Fruit fly (Drosophila melanogaster): ENCODE results near the gene CtsL3.

CtsL3 gene

DNA sequence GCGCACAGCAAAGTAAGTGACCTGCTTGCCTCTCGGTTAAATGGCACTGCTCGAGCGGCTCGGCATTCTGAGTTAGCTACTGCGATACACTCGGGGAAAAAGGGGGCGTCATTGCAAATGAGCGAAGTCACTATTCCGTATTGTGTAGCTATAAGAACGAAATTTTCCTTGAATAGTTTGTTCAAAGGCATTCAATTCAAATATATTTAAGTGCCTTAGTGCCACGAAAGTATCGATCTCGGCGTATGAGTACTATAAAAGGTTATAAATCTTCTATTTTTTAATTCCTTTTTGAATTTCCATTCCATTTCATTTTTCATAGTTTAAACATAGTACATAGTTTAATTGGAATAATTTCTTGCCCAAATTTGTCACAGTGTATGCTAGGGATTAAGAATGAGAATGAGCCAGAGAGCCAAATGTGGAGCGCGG lies 28.8 kb downstream of the CtsL3 start (continued):
- peak; percentile 17; the same call in 1 of the 2 replicates for TF ChIP-seq CG9215 (GFP tag; IDR thresholded peaks at IDR 0.05)
- peak; percentile 12 for TF ChIP-seq eyg (GFP tag; optimal IDR thresholded peaks at IDR 0.05)
- no peak for TF ChIP-seq ato (GFP tag; IDR thresholded peaks at IDR 0.05; ENCODE audit: partially characterized antibody)
- no peak for TF ChIP-seq bigmax (GFP tag; optimal IDR thresholded peaks at IDR 0.05)
- TF ChIP-seq chinmo (GFP tag; IDR thresholded peaks at IDR 0.05; ENCODE audit: partially characterized antibody), result no peak
- TF ChIP-seq tx (GFP tag; optimal IDR thresholded peaks at IDR 0.05), result peak; percentile 60
- no peak for TF ChIP-seq GATAe (GFP tag; conservative IDR thresholded peaks at IDR 0.05)
- no peak for TF ChIP-seq croc (GFP tag; conservative IDR thresholded peaks at IDR 0.05)
- peak; percentile 36 for TF ChIP-seq CG8388 (GFP tag; optimal IDR thresholded peaks at IDR 0.05)
- TF ChIP-seq crc (GFP tag; optimal IDR thresholded peaks at IDR 0.05), result peak; percentile 5
- no peak for TF ChIP-seq pum (GFP tag; optimal IDR thresholded peaks at IDR 0.05)
- no peak for TF ChIP-seq TFAM (GFP tag; optimal IDR thresholded peaks at IDR 0.05)
- no peak for TF ChIP-seq toy (GFP tag; IDR thresholded peaks at IDR 0.05)
- TF ChIP-seq seq (GFP tag; IDR thresholded peaks at IDR 0.05), result no peak
- TF ChIP-seq amos (GFP tag; IDR thresholded peaks at IDR 0.05; ENCODE audit: partially characterized antibody), result no peak
- no peak for TF ChIP-seq wek (GFP tag; optimal IDR thresholded peaks at IDR 0.05)
- no peak for TF ChIP-seq CG6175 (GFP tag; IDR thresholded peaks at IDR 0.05)
- peak; percentile 70 for TF ChIP-seq row (GFP tag; IDR thresholded peaks at IDR 0.05)
- no peak for TF ChIP-seq Rx (GFP tag; IDR thresholded peaks at IDR 0.05)
- TF ChIP-seq CG12155 (GFP tag; optimal IDR thresholded peaks at IDR 0.05), result peak; percentile 26
- peak; percentile 71 for TF ChIP-seq nmo (GFP tag; optimal IDR thresholded peaks at IDR 0.05)
- no peak for TF ChIP-seq Poxn (GFP tag; IDR thresholded peaks at IDR 0.05)
- no peak for TF ChIP-seq usp (GFP tag; optimal IDR thresholded peaks at IDR 0.05)
- TF ChIP-seq CG10267 (tag; optimal IDR thresholded peaks at IDR 0.05), result peak; percentile 43
- TF ChIP-seq kay (GFP tag; optimal IDR thresholded peaks at IDR 0.05), result no peak
- peak; percentile 21 for TF ChIP-seq D19B (GFP tag; optimal IDR thresholded peaks at IDR 0.05)
- TF ChIP-seq CG13296 (GFP tag; optimal IDR thresholded peaks at IDR 0.05), result peak; percentile 20
- TF ChIP-seq zfh1 (GFP tag; IDR thresholded peaks at IDR 0.05), result peak; percentile 51; the same call in 1 of the 3 replicates
- peak; percentile 67 for TF ChIP-seq CG31441 (GFP tag; IDR thresholded peaks at IDR 0.05)
- TF ChIP-seq Lpt (GFP tag; optimal IDR thresholded peaks at IDR 0.05), result no peak
- no peak for TF ChIP-seq CTCF (GFP tag; optimal IDR thresholded peaks at IDR 0.05)
- TF ChIP-seq CG16815 (GFP tag; optimal IDR thresholded peaks at IDR 0.05), result peak; percentile 36
- TF ChIP-seq Bdp1 (GFP tag; optimal IDR thresholded peaks at IDR 0.05), result peak; percentile 1
- peak; percentile 38 for TF ChIP-seq Hr3 (GFP tag; optimal IDR thresholded peaks at IDR 0.05)
- peak; percentile 49 for TF ChIP-seq CG17359 (tag; optimal IDR thresholded peaks at IDR 0.05)
- no peak for TF ChIP-seq CG31388 (GFP tag; optimal IDR thresholded peaks at IDR 0.05)
- no peak for TF ChIP-seq MESR4 (GFP tag; optimal IDR thresholded peaks at IDR 0.05)
- no peak for TF ChIP-seq pzg (GFP tag; optimal IDR thresholded peaks at IDR 0.05)
- TF ChIP-seq ERR (GFP tag; optimal IDR thresholded peaks at IDR 0.05), result no peak
- TF ChIP-seq Hr39 (optimal IDR thresholded peaks at IDR 0.05), result no peak
- TF ChIP-seq ham (GFP tag; IDR thresholded peaks at IDR 0.05), result no peak
- peak; percentile 51 for TF ChIP-seq CG12391 (tag; optimal IDR thresholded peaks at IDR 0.05)
- no peak for TF ChIP-seq kah (GFP tag; optimal IDR thresholded peaks at IDR 0.05)
- TF ChIP-seq CG4730 (GFP tag; IDR thresholded peaks at IDR 0.05), result no peak
- TF ChIP-seq HLH3B (GFP tag; IDR thresholded peaks at IDR 0.05), result no peak
- no peak for TF ChIP-seq Kr (GFP tag; optimal IDR thresholded peaks at IDR 0.05)
- no peak for TF ChIP-seq otp (GFP tag; IDR thresholded peaks at IDR 0.05)
- TF ChIP-seq CG8359 (GFP tag; optimal IDR thresholded peaks at IDR 0.05; ENCODE audit: borderline replicate concordance), result no peak
- TF ChIP-seq CG4360 (GFP tag; IDR thresholded peaks at IDR 0.05), result no peak
- TF ChIP-seq CG7357 (GFP tag; IDR thresholded peaks at IDR 0.05), result no peak
- TF ChIP-seq CG2120 (GFP tag; optimal IDR thresholded peaks at IDR 0.05), result peak; percentile 64
- TF ChIP-seq CG17328 (GFP tag; IDR thresholded peaks at IDR 0.05), result no peak
- TF ChIP-seq jing (GFP tag; optimal IDR thresholded peaks at IDR 0.05), result no peak

Measured in whole organism, embryonic.